Fruit fly (Drosophila melanogaster) whole organism: ENCODE results near the gene Nepl12.
"Not testable (repeated sequence)": the region's sequence is repeated elsewhere in the genome, so short reads cannot be mapped to it uniquely, and the experiment has no call there.

Source experiments
- EcR ChIP-seq, 2 experiments: fragments of >200 bp; optimal IDR thresholded peaks; 2 replicates each; lab custom pipeline; 2017; ENCODE audit warnings: missing biosample characterization in 2 of 2, missing genetic modification characterization in 2 of 2, missing genetic modification reagents in 2 of 2
- pan ChIP-seq: fragments of >200 bp; optimal IDR thresholded peaks from 2 replicates; lab custom pipeline; 2017
- usp ChIP-seq: fragments of >200 bp; optimal IDR thresholded peaks from 2 replicates; lab custom pipeline; 2017; ENCODE audit warnings: missing biosample characterization, missing genetic modification characterization, mixed read lengths

dm6 chr3R:9692675-9693129 is 17.4 kb downstream of the Nepl12 start, which contains the start of the genes Unc-115b, p24-2 and CG32939:
- not testable (repeated sequence) for TF ChIP-seq EcR (GFP tag; optimal IDR thresholded peaks at IDR 0.05; lab: Kevin White, UChicago); pan (lab: Kevin White, UChicago); usp
